Worm (Caenorhabditis elegans): ENCODE measurements around the gene F16H6.3.

ce11 chrV:18243227-18243626, 48.1 kb downstream of the F16H6.3 start:
- TF ChIP-seq alr-1 (tag; optimal IDR thresholded peaks at IDR 0.05) (no peak), ZK546.5 (tag; optimal IDR thresholded peaks at IDR 0.05) (no peak), skn-1 (tag; optimal IDR thresholded peaks at IDR 0.05) (no peak), snpc-4 (tag; optimal IDR thresholded peaks at IDR 0.05) (no peak), F13H6.1 (tag; optimal IDR thresholded peaks at IDR 0.05) (no peak), nhr-12 (tag; optimal IDR thresholded peaks at IDR 0.05) (no peak), aly-2 (tag; optimal IDR thresholded peaks at IDR 0.05) (no peak), blmp-1 (tag; optimal IDR thresholded peaks at IDR 0.05; ENCODE audit: insufficient read depth) (no peak), ama-1 (optimal IDR thresholded peaks at IDR 0.05) (no peak), lin-11 (tag; optimal IDR thresholded peaks at IDR 0.05) (no peak), nhr-237 (tag; optimal IDR thresholded peaks at IDR 0.05) (no peak), fos-1 (tag; optimal IDR thresholded peaks at IDR 0.05) (no peak)
